Fruit fly (Drosophila melanogaster) whole organism, prepupa: ENCODE results near the gene Spn28Da.

Source experiments
- CG15336 ChIP-seq: fragments of 200-800 bp; sonication (Bioruptor generic); IDR thresholded peaks from 2 replicates; pipeline ENCODE4 v1.3.6; 2022; ENCODE audit warnings: missing biosample characterization, missing genetic modification characterization
- Smox ChIP-seq: fragments of 200-800 bp; sonication (Bioruptor generic); optimal IDR thresholded peaks from 3 replicates; lab custom pipeline; 2016; ENCODE audit warnings: missing biosample characterization, missing genetic modification characterization

DNA sequence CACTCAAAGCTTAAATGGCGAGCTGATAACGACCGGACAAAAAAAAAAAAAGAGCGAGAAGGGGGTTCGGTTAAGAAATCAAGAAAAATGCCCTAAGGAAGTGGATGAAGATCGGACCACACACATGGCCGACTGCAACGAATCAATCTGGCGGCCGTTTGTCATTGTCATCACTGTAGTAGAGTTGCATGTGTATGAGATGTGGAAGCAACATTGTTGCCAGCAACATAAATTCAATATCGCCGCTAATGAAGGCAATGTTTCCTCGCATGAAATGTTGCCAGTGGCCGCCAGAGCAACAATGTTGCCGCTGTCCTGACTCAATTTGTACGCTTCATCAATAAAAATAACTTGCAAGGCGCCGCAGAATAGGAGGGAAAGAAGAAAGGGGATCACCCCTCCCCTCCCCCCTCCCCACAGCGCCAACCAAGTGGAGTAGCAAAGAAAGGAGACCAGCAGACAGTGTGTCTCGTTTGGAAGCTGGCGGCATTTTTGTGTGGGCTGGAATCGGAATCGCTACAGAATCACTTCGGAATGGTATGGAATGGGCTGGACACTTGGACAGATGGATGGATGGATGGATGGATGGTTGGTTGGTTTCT is 26.1 kb upstream of the Spn28Da start:
- TF ChIP-seq Smox (no peak), CG15336 (0 out of 2 replicates have a peak, but pooled peaks have one; percentile 25)
